Fruit fly (Drosophila melanogaster): ENCODE results near the gene Myo61F.

- TF ChIP-seq CG14655 (GFP tag; optimal IDR thresholded peaks at IDR 0.05) (no peak), D1 (tag; optimal IDR thresholded peaks at IDR 0.05) (no peak), Ets98B (GFP tag; IDR thresholded peaks at IDR 0.05) (no peak), CG8301 (tag; optimal IDR thresholded peaks at IDR 0.05) (no peak)
These were observed 14.7 kb downstream of the Myo61F start, which contains the start of gene msd5 for dm6 chr3L:1332973-1333372.

All from whole organism, pupa.